Worm (Caenorhabditis elegans): ENCODE data around the gene srt-28.

DNA sequence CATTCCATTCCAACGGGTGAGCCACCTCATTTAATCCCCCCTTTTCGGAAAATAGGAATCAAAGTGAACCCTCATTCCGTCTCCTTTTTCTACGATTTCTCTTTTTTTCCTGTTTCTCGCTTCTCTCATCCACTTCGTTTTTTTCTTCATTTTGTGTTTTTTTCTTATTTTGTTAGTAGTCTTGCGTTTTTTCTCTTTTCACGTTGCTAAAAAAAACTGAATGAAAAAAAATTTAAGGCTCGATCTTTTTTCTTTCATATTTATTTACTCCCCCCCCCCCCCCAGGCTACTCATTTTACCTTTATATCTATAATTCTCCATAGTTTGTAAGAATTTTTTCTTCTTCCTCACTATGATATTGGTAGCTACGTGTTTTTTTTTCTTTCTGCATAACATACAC lies 35.8 kb downstream of the srt-28 start:
- TF ChIP-seq lin-26 (GFP tag; IDR thresholded peaks at IDR 0.05), result no peak
- TF ChIP-seq rpc-1 (optimal IDR thresholded peaks at IDR 0.05), result no peak
- TF ChIP-seq rpc-1 (tag; optimal IDR thresholded peaks at IDR 0.05), result no peak
- no peak for TF ChIP-seq ztf-28 (GFP tag; IDR thresholded peaks at IDR 0.05)
- TF ChIP-seq ZK185.1 (tag; optimal IDR thresholded peaks at IDR 0.05; ENCODE audit: poor library complexity, severe bottlenecking), result no peak
- no peak for TF ChIP-seq F39B2.1 (GFP tag; IDR thresholded peaks at IDR 0.05)
- no peak for TF ChIP-seq F37B4.10 (GFP tag; IDR thresholded peaks at IDR 0.05)
- no peak for TF ChIP-seq F57C9.4 (tag; optimal IDR thresholded peaks at IDR 0.05)
- no peak for TF ChIP-seq nhr-179 (tag; optimal IDR thresholded peaks at IDR 0.05)
- TF ChIP-seq ceh-40 (GFP tag; IDR thresholded peaks at IDR 0.05), result no peak
